Worm (Caenorhabditis elegans) whole organism, L1 larva: Measurements from ENCODE around the gene gst-10.

Source experiments
- C16A3.4 ChIP-seq: fragments of 150-350 bp; optimal IDR thresholded peaks from 2 replicates; lab custom pipeline; 2014; ENCODE audit warnings: missing biosample characterization, missing genetic modification characterization
- C34B4.2 ChIP-seq: sonication (generic microtip); optimal IDR thresholded peaks from 2 replicates; lab custom pipeline; 2017; ENCODE audit warnings: mild to moderate bottlenecking, missing genetic modification characterization, missing compliant biosample characterization
- Y116A8C.19 ChIP-seq: sonication (generic microtip); optimal IDR thresholded peaks from 2 replicates; lab custom pipeline; 2016; ENCODE audit warnings: missing compliant biosample characterization, missing genetic modification characterization, borderline replicate concordance
- alr-1 ChIP-seq: fragments of 200-800 bp; sonication (Bioruptor generic); optimal IDR thresholded peaks from 2 replicates; lab custom pipeline; 2018; ENCODE audit warnings: borderline replicate concordance, mild to moderate bottlenecking, missing genetic modification characterization, missing compliant biosample characterization
- blmp-1 ChIP-seq: fragments of 150-350 bp; optimal IDR thresholded peaks from 2 replicates; lab custom pipeline; 2014; ENCODE audit warnings: missing biosample characterization, missing genetic modification characterization
- ceh-8 ChIP-seq: fragments of 200-800 bp; sonication (Bioruptor generic); optimal IDR thresholded peaks from 2 replicates; lab custom pipeline; 2018; ENCODE audit warnings: mild to moderate bottlenecking, missing genetic modification characterization, moderate library complexity, missing compliant biosample characterization
- ceh-82 ChIP-seq, 3 experiments: fragments of 150-350 bp in 1 of 3; sonication (generic microtip) in 2 of 3; optimal IDR thresholded peaks; 2 replicates each; lab custom pipeline; 2014 to 2017; ENCODE audit warnings: missing biosample characterization in 3 of 3, missing genetic modification characterization in 3 of 3
- ceh-88 ChIP-seq: fragments of 200-800 bp; sonication (Bioruptor generic); IDR thresholded peaks from 2 replicates; pipeline ENCODE4 v1.3.6; 2022; ENCODE audit warnings: missing genetic modification characterization, missing compliant biosample characterization
- dpl-1 ChIP-seq, 3 experiments: fragments of 150-350 bp in 2 of 3; sonication (generic microtip) in 1 of 3; optimal IDR thresholded peaks; 2 replicates each; lab custom pipeline; 2014 to 2017; ENCODE audit warnings: missing biosample characterization in 3 of 3, missing genetic modification characterization in 3 of 3, missing genetic modification reagents in 3 of 3
- efl-3 ChIP-seq: fragments of 200-800 bp; sonication (Bioruptor generic); optimal IDR thresholded peaks from 2 replicates; lab custom pipeline; 2018; ENCODE audit warnings: mild to moderate bottlenecking, missing genetic modification characterization, missing compliant biosample characterization
- elt-2 ChIP-seq: sonication (generic microtip); optimal IDR thresholded peaks from 2 replicates; lab custom pipeline; 2016; ENCODE audit warnings: missing genetic modification characterization, mild to moderate bottlenecking, inconsistent platforms, missing compliant biosample characterization, missing genetic modification reagents
- ets-5 ChIP-seq: fragments of 200-800 bp; sonication (Bioruptor generic); IDR thresholded peaks from 2 replicates; pipeline ENCODE4 v1.3.6; 2022; ENCODE audit warnings: missing genetic modification characterization, missing compliant biosample characterization
- fkh-10 ChIP-seq: sonication (generic microtip); optimal IDR thresholded peaks from 2 replicates; lab custom pipeline; 2017; ENCODE audit warnings: missing biosample characterization, missing genetic modification reagents, missing genetic modification characterization
- fkh-4 ChIP-seq: sonication (generic microtip); optimal IDR thresholded peaks from 2 replicates; lab custom pipeline; 2016; ENCODE audit warnings: missing compliant biosample characterization, missing genetic modification characterization, borderline replicate concordance
- grh-1 ChIP-seq: fragments of 200-800 bp; sonication (Bioruptor generic); IDR thresholded peaks from 2 replicates; pipeline ENCODE4 v1.3.6; 2022; ENCODE audit warnings: missing genetic modification reagents, missing genetic modification characterization, missing compliant biosample characterization
- hlh-17 ChIP-seq: fragments of 200-800 bp; sonication (Bioruptor generic); optimal IDR thresholded peaks from 2 replicates; lab custom pipeline; 2018; ENCODE audit warnings: missing genetic modification characterization, mild to moderate bottlenecking, missing compliant biosample characterization, moderate library complexity, borderline replicate concordance
- irx-1 ChIP-seq: sonication (generic microtip); optimal IDR thresholded peaks from 2 replicates; lab custom pipeline; 2016; ENCODE audit warnings: missing genetic modification characterization, missing compliant biosample characterization
- jun-1 ChIP-seq: fragments of 150-350 bp; optimal IDR thresholded peaks from 2 replicates; lab custom pipeline; 2014; ENCODE audit warnings: missing biosample characterization, missing genetic modification reagents, missing genetic modification characterization
- lin-13 ChIP-seq: fragments of 150-350 bp; optimal IDR thresholded peaks from 2 replicates; lab custom pipeline; 2014; ENCODE audit warnings: missing biosample characterization, missing genetic modification reagents, missing genetic modification characterization
- lin-14 ChIP-seq: fragments of 200-800 bp; sonication (Bioruptor generic); optimal IDR thresholded peaks from 2 replicates; lab custom pipeline; 2018; ENCODE audit warnings: mild to moderate bottlenecking, missing genetic modification characterization, moderate library complexity, missing compliant biosample characterization
- lin-15B ChIP-seq: fragments of 150-350 bp; sonication (generic microtip); optimal IDR thresholded peaks from 3 replicates; lab custom pipeline; 2014; ENCODE audit warnings: missing biosample characterization, missing genetic modification characterization
- lin-35 ChIP-seq, 2 experiments: fragments of 150-350 bp; optimal IDR thresholded peaks; 2 replicates each; lab custom pipeline; 2014; ENCODE audit warnings: missing biosample characterization in 2 of 2, missing genetic modification characterization in 2 of 2, missing genetic modification reagents in 2 of 2
- lsy-2 ChIP-seq, 2 experiments: fragments of 150-350 bp; optimal IDR thresholded peaks; 2 replicates each; lab custom pipeline; 2014; ENCODE audit warnings: missing biosample characterization in 2 of 2, missing genetic modification characterization in 2 of 2
- mab-9 ChIP-seq: fragments of 200-800 bp; sonication (Bioruptor generic); IDR thresholded peaks from 2 replicates; pipeline ENCODE4 v1.3.6; 2022; ENCODE audit warnings: missing genetic modification reagents, missing genetic modification characterization, missing compliant biosample characterization
- mdl-1 ChIP-seq, 2 experiments: fragments of 150-350 bp; optimal IDR thresholded peaks; 2 replicates each; lab custom pipeline; 2014 to 2017; ENCODE audit warnings: missing biosample characterization in 2 of 2, missing genetic modification characterization in 2 of 2, inconsistent platforms in 1 of 2
- mef-2 ChIP-seq: fragments of 150-350 bp; optimal IDR thresholded peaks from 2 replicates; lab custom pipeline; 2014; ENCODE audit warnings: missing biosample characterization, missing genetic modification characterization
- mep-1 ChIP-seq: fragments of 150-350 bp; optimal IDR thresholded peaks from 2 replicates; lab custom pipeline; 2014; ENCODE audit warnings: missing biosample characterization, missing genetic modification characterization
- nhr-11 ChIP-seq: fragments of 150-350 bp; optimal IDR thresholded peaks from 2 replicates; lab custom pipeline; 2014; ENCODE audit warnings: missing biosample characterization, missing genetic modification characterization
- nhr-12 ChIP-seq: sonication (generic microtip); optimal IDR thresholded peaks from 2 replicates; lab custom pipeline; 2017; ENCODE audit warnings: missing biosample characterization, missing genetic modification characterization
- nhr-19 ChIP-seq: fragments of 200-800 bp; sonication (Bioruptor generic); conservative IDR thresholded peaks from 2 replicates; pipeline ENCODE4 v1.3.6; 2022; ENCODE audit warnings: missing genetic modification characterization, missing compliant biosample characterization
- nhr-28 ChIP-seq: fragments of 150-350 bp; optimal IDR thresholded peaks from 2 replicates; lab custom pipeline; 2014; ENCODE audit warnings: missing biosample characterization, missing genetic modification characterization
- nhr-47 ChIP-seq: sonication (generic microtip); optimal IDR thresholded peaks from 2 replicates; lab custom pipeline; 2016; ENCODE audit warnings: mild to moderate bottlenecking, missing genetic modification characterization, moderate library complexity, missing compliant biosample characterization
- nhr-71 ChIP-seq: sonication (generic microtip); optimal IDR thresholded peaks from 2 replicates; lab custom pipeline; 2016; ENCODE audit warnings: mild to moderate bottlenecking, missing genetic modification characterization, moderate library complexity, missing compliant biosample characterization
- nhr-76 ChIP-seq: sonication (generic microtip); optimal IDR thresholded peaks from 2 replicates; lab custom pipeline; 2017; ENCODE audit warnings: missing biosample characterization, missing genetic modification characterization
- nhr-77 ChIP-seq: fragments of 150-350 bp; optimal IDR thresholded peaks from 2 replicates; lab custom pipeline; 2014; ENCODE audit warnings: missing biosample characterization, missing genetic modification characterization
- nhr-84 ChIP-seq: sonication (generic microtip); optimal IDR thresholded peaks from 2 replicates; lab custom pipeline; 2017; ENCODE audit warnings: missing biosample characterization, missing genetic modification characterization
- nhr-85 ChIP-seq: sonication (generic microtip); peaks from one replicate; lab custom pipeline; 2016; ENCODE audit warnings: missing genetic modification characterization, inconsistent platforms, missing compliant biosample characterization
- nhr-90 ChIP-seq: sonication (generic microtip); optimal IDR thresholded peaks from 2 replicates; lab custom pipeline; 2016; ENCODE audit warnings: mild to moderate bottlenecking, missing genetic modification characterization, missing compliant biosample characterization; ENCODE audit not compliant: poor library complexity
- pax-3 ChIP-seq: fragments of 200-800 bp; sonication (Bioruptor generic); optimal IDR thresholded peaks from 2 replicates; lab custom pipeline; 2018; ENCODE audit warnings: mild to moderate bottlenecking, missing genetic modification characterization, moderate library complexity, missing compliant biosample characterization
- pqm-1 ChIP-seq: sonication (generic microtip); optimal IDR thresholded peaks from 3 replicates; lab custom pipeline; 2017; ENCODE audit warnings: missing biosample characterization, missing genetic modification characterization
- rnt-1 ChIP-seq: sonication (generic microtip); optimal IDR thresholded peaks from 2 replicates; lab custom pipeline; 2016; ENCODE audit warnings: mild to moderate bottlenecking, missing genetic modification characterization, moderate library complexity, missing compliant biosample characterization
- skn-1 ChIP-seq: fragments of 150-350 bp; optimal IDR thresholded peaks from 2 replicates; lab custom pipeline; 2014; ENCODE audit warnings: missing biosample characterization, missing genetic modification characterization
- sox-4 ChIP-seq: sonication (generic microtip); optimal IDR thresholded peaks from 2 replicates; lab custom pipeline; 2016; ENCODE audit warnings: missing genetic modification characterization, missing compliant biosample characterization
- swsn-7 ChIP-seq: sonication (generic microtip); optimal IDR thresholded peaks from 2 replicates; lab custom pipeline; 2016; ENCODE audit warnings: missing genetic modification characterization, missing compliant biosample characterization
- tbx-2 ChIP-seq: sonication (generic microtip); optimal IDR thresholded peaks from 2 replicates; lab custom pipeline; 2016; ENCODE audit warnings: missing genetic modification characterization, missing compliant biosample characterization
- unc-130 ChIP-seq: fragments of 150-350 bp; optimal IDR thresholded peaks from 2 replicates; lab custom pipeline; 2017; ENCODE audit warnings: missing biosample characterization, missing genetic modification characterization, inconsistent platforms
- unc-62 ChIP-seq: fragments of 150-350 bp; optimal IDR thresholded peaks from 2 replicates; lab custom pipeline; 2014; ENCODE audit warnings: missing biosample characterization, missing genetic modification reagents, missing genetic modification characterization
- unc-86 ChIP-seq: sonication (generic microtip); optimal IDR thresholded peaks from 2 replicates; lab custom pipeline; 2016; ENCODE audit warnings: missing genetic modification characterization, missing compliant biosample characterization
- unc-98 ChIP-seq: fragments of 200-800 bp; sonication (Bioruptor generic); IDR thresholded peaks from 2 replicates; pipeline ENCODE4 v1.3.6; 2022; ENCODE audit warnings: missing genetic modification characterization, missing compliant biosample characterization
- vab-15 ChIP-seq: sonication (generic microtip); optimal IDR thresholded peaks from 2 replicates; lab custom pipeline; 2017; ENCODE audit warnings: missing genotype, mild to moderate bottlenecking, missing genetic modification characterization, missing compliant biosample characterization
- xbp-1 ChIP-seq: sonication (generic microtip); optimal IDR thresholded peaks from 2 replicates; lab custom pipeline; 2016; ENCODE audit warnings: missing genetic modification characterization, missing compliant biosample characterization
- zag-1 ChIP-seq: fragments of 150-350 bp; optimal IDR thresholded peaks from 2 replicates; lab custom pipeline; 2014; ENCODE audit warnings: missing biosample characterization, missing genetic modification characterization
- ztf-4 ChIP-seq: fragments of 150-350 bp; optimal IDR thresholded peaks from 2 replicates; lab custom pipeline; 2014; ENCODE audit warnings: missing biosample characterization, missing genetic modification characterization

gst-10 gene

DNA sequence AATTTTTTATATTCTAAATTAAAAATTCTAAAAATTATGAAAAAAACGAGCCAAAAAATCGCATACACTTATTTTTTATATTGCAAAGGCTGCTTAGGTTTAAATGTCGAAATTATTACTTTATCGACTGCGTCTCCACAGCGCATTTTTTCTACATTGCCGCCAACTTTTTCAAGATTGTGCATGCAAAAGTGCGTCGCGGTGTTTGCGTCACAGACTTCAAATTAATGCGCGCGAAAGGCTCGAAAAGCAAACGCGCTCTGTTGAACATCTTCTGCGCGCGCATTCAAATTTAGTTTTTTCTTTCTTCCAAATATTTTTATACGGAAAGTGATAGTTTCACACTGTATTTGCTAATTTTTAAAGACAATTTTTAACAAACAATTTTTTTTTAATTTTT lies 39.1 kb downstream of the gst-10 start:
- TF ChIP-seq unc-86 (tag; lab: Kevin White, UChicago) (peak; percentile 93), nhr-90 (tag; lab: Kevin White, UChicago) (peak; percentile 90), xbp-1 (peak; percentile 90), Y116A8C.19 (tag; lab: Kevin White, UChicago) (no peak), mep-1 (tag; lab: Kevin White, UChicago) (peak; percentile 84), nhr-76 (no peak), fkh-10 (GFP tag; lab: Kevin White, UChicago) (peak; percentile 31), irx-1 (tag; lab: Kevin White, UChicago) (peak; percentile 90), lin-13 (GFP tag; lab: Kevin White, UChicago) (peak; percentile 65), pqm-1 (tag; lab: Kevin White, UChicago) (no peak), dpl-1 (GFP tag; optimal IDR thresholded peaks at IDR 0.05; lab: Kevin White, UChicago) (peak; percentile 92 to 99 (median 97)), nhr-19 (peak; percentile 98), mab-9 (GFP tag; lab: Robert Waterston, UW) (peak; percentile 97), efl-3 (GFP tag; lab: Kevin White, UChicago) (peak; percentile 2), pax-3 (tag; lab: Kevin White, UChicago) (peak; percentile 92), lin-15B (tag; lab: Kevin White, UChicago) (peak; percentile 68), skn-1 (peak; percentile 64), ceh-88 (GFP tag; lab: Robert Waterston, UW) (peak; percentile 95), fkh-4 (tag; lab: Kevin White, UChicago) (peak; percentile 86), ceh-82 (tag; optimal IDR thresholded peaks at IDR 0.05; lab: Kevin White, UChicago) (peak; percentile 45 to 73 (median 72)), mef-2 (tag; lab: Kevin White, UChicago) (no peak), C34B4.2 (peak; percentile 40), nhr-12 (no peak), nhr-85 (tag; lab: Kevin White, UChicago) (peak; percentile 95), alr-1 (tag; lab: Kevin White, UChicago) (no peak), swsn-7 (tag; lab: Kevin White, UChicago) (peak; percentile 94), ztf-4 (tag; lab: Kevin White, UChicago) (peak; percentile 67), tbx-2 (peak; percentile 94), nhr-84 (no peak), unc-62 (GFP tag; lab: Kevin White, UChicago) (no peak), zag-1 (tag; lab: Kevin White, UChicago) (no peak), rnt-1 (tag; lab: Kevin White, UChicago) (peak; percentile 93), grh-1 (GFP tag; lab: Robert Waterston, UW) (peak; percentile 95), nhr-28 (no peak), nhr-71 (tag; lab: Kevin White, UChicago) (peak; percentile 97), vab-15 (tag; lab: Kevin White, UChicago) (peak; percentile 63), ets-5 (GFP tag; lab: Robert Waterston, UW) (peak; percentile 52; the same call in 1 of the 2 replicates), ceh-8 (GFP tag; lab: Kevin White, UChicago) (peak; percentile 84), mdl-1 (tag; optimal IDR thresholded peaks at IDR 0.05; lab: Kevin White, UChicago) (peak in 1 of 2 experiments; percentile 57), nhr-47 (tag; lab: Kevin White, UChicago) (peak; percentile 96), lsy-2 (tag; optimal IDR thresholded peaks at IDR 0.05; lab: Kevin White, UChicago) (peak; percentile 87), elt-2 (tag; lab: Kevin White, UChicago) (peak; percentile 79), C16A3.4 (tag; lab: Kevin White, UChicago) (peak; percentile 71), jun-1 (tag; lab: Kevin White, UChicago) (peak; percentile 70), unc-130 (tag; lab: Kevin White, UChicago) (peak; percentile 21), nhr-11 (tag; lab: Kevin White, UChicago) (peak; percentile 53), nhr-77 (tag; lab: Kevin White, UChicago) (peak; percentile 63), unc-98 (peak; percentile 89), lin-14 (GFP tag; lab: Kevin White, UChicago) (peak; percentile 92), sox-4 (tag; lab: Kevin White, UChicago) (peak; percentile 88), lin-35 (GFP tag; optimal IDR thresholded peaks at IDR 0.05; lab: Kevin White, UChicago) (peak; percentile 96 to 99), blmp-1 (peak; percentile 35), hlh-17 (GFP tag; lab: Kevin White, UChicago) (no peak)
